Worm (Caenorhabditis elegans) whole organism, mixed stage, embryonic: ENCODE measurements around the gene wbp-2.

Source experiments
- M03D4.4 ChIP-seq: sonication (generic microtip); optimal IDR thresholded peaks from 2 replicates; lab custom pipeline; 2017; ENCODE audit warnings: mild to moderate bottlenecking, missing genetic modification characterization, missing compliant biosample characterization
- bed-3 ChIP-seq: fragments of 200-800 bp; sonication (Bioruptor generic); optimal IDR thresholded peaks from 3 replicates; lab custom pipeline; 2018; ENCODE audit warnings: mild to moderate bottlenecking, missing genetic modification characterization, moderate library complexity, missing compliant biosample characterization
- blmp-1 ChIP-seq: fragments of 150-350 bp; optimal IDR thresholded peaks from 2 replicates; lab custom pipeline; 2014; ENCODE audit warnings: missing biosample characterization, missing genetic modification characterization
- ceh-83 ChIP-seq: fragments of 200-800 bp; sonication (Bioruptor generic); optimal IDR thresholded peaks from 2 replicates; lab custom pipeline; 2018; ENCODE audit warnings: mild to moderate bottlenecking, missing genetic modification characterization, missing compliant biosample characterization
- ces-1 ChIP-seq: fragments of 150-350 bp; optimal IDR thresholded peaks from 2 replicates; lab custom pipeline; 2014; ENCODE audit warnings: missing biosample characterization, missing genetic modification reagents, missing genetic modification characterization
- cnd-1 ChIP-seq: fragments of 200-800 bp; sonication (Bioruptor generic); optimal IDR thresholded peaks from 2 replicates; lab custom pipeline; 2018; ENCODE audit warnings: mild to moderate bottlenecking, missing genetic modification characterization, missing compliant biosample characterization
- drap-1 ChIP-seq: fragments of 200-800 bp; sonication (Bioruptor generic); optimal IDR thresholded peaks from 3 replicates; lab custom pipeline; 2018; ENCODE audit warnings: mild to moderate bottlenecking, missing genetic modification characterization, missing compliant biosample characterization
- elt-1 ChIP-seq: sonication (generic microtip); optimal IDR thresholded peaks from 2 replicates; lab custom pipeline; 2017; ENCODE audit warnings: missing genetic modification characterization, mild to moderate bottlenecking, missing compliant biosample characterization, antibody characterized with exemption, moderate library complexity, borderline replicate concordance; ENCODE audit not compliant: insufficient read depth
- elt-3 ChIP-seq: fragments of 150-350 bp; optimal IDR thresholded peaks from 2 replicates; lab custom pipeline; 2014; ENCODE audit warnings: missing biosample characterization, missing genetic modification characterization
- flh-1 ChIP-seq: fragments of 200-800 bp; sonication (Bioruptor generic); optimal IDR thresholded peaks from 2 replicates; lab custom pipeline; 2018; ENCODE audit warnings: mild to moderate bottlenecking, missing genetic modification characterization, moderate library complexity, missing compliant biosample characterization
- ham-2 ChIP-seq: fragments of 200-800 bp; sonication (Bioruptor generic); optimal IDR thresholded peaks from 2 replicates; lab custom pipeline; 2018; ENCODE audit warnings: mild to moderate bottlenecking, missing genetic modification characterization, missing compliant biosample characterization
- hlh-1 ChIP-seq: fragments of 150-350 bp; optimal IDR thresholded peaks from 2 replicates; lab custom pipeline; 2014; ENCODE audit warnings: missing biosample characterization, missing genetic modification reagents, missing genetic modification characterization
- lin-13 ChIP-seq: fragments of 150-350 bp; optimal IDR thresholded peaks from 2 replicates; lab custom pipeline; 2014; ENCODE audit warnings: missing biosample characterization, missing genetic modification characterization
- lin-32 ChIP-seq: fragments of 200-800 bp; sonication (Bioruptor generic); optimal IDR thresholded peaks from 2 replicates; lab custom pipeline; 2018; ENCODE audit warnings: mild to moderate bottlenecking, missing genetic modification characterization, missing compliant biosample characterization
- lsy-2 ChIP-seq: fragments of 150-350 bp; optimal IDR thresholded peaks from 2 replicates; lab custom pipeline; 2014; ENCODE audit warnings: missing biosample characterization, missing genetic modification characterization
- mab-5 ChIP-seq: fragments of 150-350 bp; optimal IDR thresholded peaks from 2 replicates; lab custom pipeline; 2014; ENCODE audit warnings: missing biosample characterization, missing genetic modification characterization
- mep-1 ChIP-seq: fragments of 150-350 bp; optimal IDR thresholded peaks from 2 replicates; lab custom pipeline; 2017; ENCODE audit warnings: missing biosample characterization, missing genetic modification reagents, missing genetic modification characterization, inconsistent platforms
- nhr-12 ChIP-seq: fragments of 150-350 bp; optimal IDR thresholded peaks from 2 replicates; lab custom pipeline; 2014; ENCODE audit warnings: missing biosample characterization, missing genetic modification characterization
- nhr-2 ChIP-seq: fragments of 150-350 bp; optimal IDR thresholded peaks from 2 replicates; lab custom pipeline; 2014; ENCODE audit warnings: missing biosample characterization, missing genetic modification characterization
- nhr-237 ChIP-seq: fragments of 150-350 bp; optimal IDR thresholded peaks from 2 replicates; lab custom pipeline; 2014; ENCODE audit warnings: missing biosample characterization, missing genetic modification characterization
- nhr-28 ChIP-seq: fragments of 150-350 bp; optimal IDR thresholded peaks from 2 replicates; lab custom pipeline; 2014; ENCODE audit warnings: missing biosample characterization, missing genetic modification characterization
- pha-4 ChIP-seq: fragments of 150-350 bp; optimal IDR thresholded peaks from 2 replicates; lab custom pipeline; 2018; ENCODE audit warnings: missing biosample characterization, missing genetic modification reagents, missing genetic modification characterization
- sem-2 ChIP-seq: fragments of 200-800 bp; sonication (Bioruptor generic); optimal IDR thresholded peaks from 2 replicates; lab custom pipeline; 2018; ENCODE audit warnings: mild to moderate bottlenecking, missing genetic modification characterization, missing compliant biosample characterization
- sptf-1 ChIP-seq: sonication (generic microtip); optimal IDR thresholded peaks from 2 replicates; lab custom pipeline; 2017; ENCODE audit warnings: mild to moderate bottlenecking, missing genetic modification characterization, moderate library complexity, missing compliant biosample characterization
- tbx-8 ChIP-seq: fragments of 200-800 bp; sonication (Bioruptor generic); optimal IDR thresholded peaks from 2 replicates; lab custom pipeline; 2018; ENCODE audit warnings: mild to moderate bottlenecking, missing genetic modification characterization, moderate library complexity, missing compliant biosample characterization
- unc-120 ChIP-seq: sonication (generic microtip); optimal IDR thresholded peaks from 2 replicates; lab custom pipeline; 2017; ENCODE audit warnings: missing genetic modification characterization, missing compliant biosample characterization; ENCODE audit not compliant: poor library complexity, severe bottlenecking
- unc-39 ChIP-seq: fragments of 150-350 bp; optimal IDR thresholded peaks from 2 replicates; lab custom pipeline; 2014; ENCODE audit warnings: missing biosample characterization, missing genetic modification characterization
- unc-62 ChIP-seq: fragments of 150-350 bp; optimal IDR thresholded peaks from 2 replicates; lab custom pipeline; 2014; ENCODE audit warnings: missing biosample characterization, missing genetic modification reagents, missing genetic modification characterization
- zip-8 ChIP-seq: fragments of 150-350 bp; optimal IDR thresholded peaks from 2 replicates; lab custom pipeline; 2014; ENCODE audit warnings: missing biosample characterization, missing genetic modification characterization
- ztf-11 ChIP-seq: fragments of 150-350 bp; optimal IDR thresholded peaks from 2 replicates; lab custom pipeline; 2014; ENCODE audit warnings: missing biosample characterization, missing genetic modification characterization

The wbp-2 gene

DNA sequence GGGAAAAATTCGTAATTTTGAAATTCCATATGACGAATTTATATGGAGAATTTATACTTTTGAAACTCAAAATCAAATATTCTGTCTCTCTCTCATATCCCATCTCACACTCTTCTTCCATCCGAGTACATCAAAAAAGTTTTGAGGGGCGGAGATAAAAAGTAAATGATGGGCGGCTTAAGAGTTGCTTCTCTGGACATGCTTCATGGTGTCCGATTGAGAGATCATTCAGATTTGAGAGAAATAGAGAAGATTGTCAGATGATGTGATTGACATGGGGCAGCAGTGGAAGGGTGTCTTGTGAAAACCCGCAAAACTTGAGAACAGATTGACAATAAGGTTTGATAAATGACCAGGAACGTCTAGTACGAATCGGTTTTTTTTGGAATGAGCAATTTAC is 13.9 kb upstream of the wbp-2 start:
- TF ChIP-seq unc-62 (GFP tag; lab: Kevin White, UChicago): peak; percentile 91
- TF ChIP-seq ces-1 (GFP tag; lab: Kevin White, UChicago): peak; percentile 57
- TF ChIP-seq elt-3 (tag; lab: Kevin White, UChicago): no peak
- no peak for TF ChIP-seq hlh-1 (tag; lab: Kevin White, UChicago)
- no peak for TF ChIP-seq sem-2 (GFP tag; lab: Kevin White, UChicago)
- no peak for TF ChIP-seq drap-1 (GFP tag; lab: Kevin White, UChicago)
- TF ChIP-seq ham-2: no peak

DNA sequence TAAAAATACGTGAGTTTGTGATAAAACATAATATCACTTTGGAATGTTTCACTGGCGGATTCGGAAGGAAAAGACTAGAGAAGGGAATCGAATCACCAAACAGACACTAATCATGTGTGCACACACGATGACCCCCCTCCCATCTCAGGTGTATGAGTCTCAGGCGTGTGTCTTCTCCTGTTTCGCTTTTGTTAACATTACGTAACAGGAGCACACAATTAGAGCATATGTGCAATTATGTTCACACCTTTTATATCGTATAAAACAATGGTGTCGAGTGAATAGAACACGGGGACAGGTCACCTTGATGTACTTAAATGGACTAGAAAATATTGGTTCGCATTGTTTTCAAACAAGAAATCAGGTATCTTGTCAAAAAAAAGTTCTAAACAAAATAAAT is 12.8 kb upstream of the wbp-2 start:
- TF ChIP-seq nhr-2 (tag; lab: Kevin White, UChicago) (peak; percentile 93), mab-5 (no peak), nhr-12 (no peak), drap-1 (GFP tag; lab: Kevin White, UChicago) (no peak), elt-3 (tag; lab: Kevin White, UChicago) (no peak), unc-39 (tag; lab: Kevin White, UChicago) (peak; percentile 38), lin-32 (no peak), elt-1 (tag; lab: Kevin White, UChicago) (no peak), zip-8 (peak; percentile 72), cnd-1 (tag; lab: Kevin White, UChicago) (peak; percentile 30), ces-1 (GFP tag; lab: Kevin White, UChicago) (no peak), sem-2 (GFP tag; lab: Kevin White, UChicago) (no peak), ztf-11 (tag; lab: Kevin White, UChicago) (no peak), pha-4 (peak; percentile 2)

DNA sequence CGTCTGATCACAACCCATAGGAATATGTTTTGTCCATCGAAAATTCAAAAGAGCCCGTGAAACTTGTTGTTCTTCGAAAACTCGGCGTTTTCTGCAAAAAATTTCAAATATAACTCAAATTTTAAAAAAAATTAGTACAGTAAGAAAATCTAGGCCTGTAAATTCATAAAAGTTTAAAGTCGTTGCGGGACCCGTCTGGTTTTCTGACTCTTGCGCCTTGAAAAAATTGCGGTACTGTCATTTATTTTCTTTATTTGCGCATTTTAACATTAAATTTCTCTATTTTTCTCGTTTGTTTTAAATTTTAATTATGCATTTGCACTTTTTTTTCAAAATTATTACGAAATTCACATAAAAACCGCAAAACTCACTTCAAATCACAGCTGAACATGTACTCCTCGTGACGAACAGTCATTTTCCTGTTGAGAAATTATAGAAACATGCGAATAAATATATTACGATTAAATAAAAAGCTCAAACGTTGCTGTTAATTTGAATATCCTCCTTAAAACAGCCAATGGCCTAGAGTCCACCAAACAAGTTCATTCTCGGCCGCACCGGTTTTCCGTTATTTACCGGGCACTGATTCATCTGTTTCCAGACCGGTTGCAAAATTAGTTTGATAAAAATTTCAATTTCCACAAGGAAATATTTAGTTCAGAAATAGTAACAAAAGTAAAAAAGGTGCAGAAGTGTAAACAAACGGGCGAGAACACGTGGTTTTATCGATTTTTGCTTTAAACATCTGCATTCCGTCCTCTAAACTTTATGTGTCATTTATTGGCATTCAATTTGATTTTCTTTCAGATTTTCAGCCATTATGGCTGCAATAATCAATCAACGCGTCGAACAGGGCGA is 10.3 kb upstream of the wbp-2 start, which contains the start of the genes csa-1 and wdfy-2:
TSS of gene csa-1 (minus strand) at position 669 of the 858 bp plus-strand sequence.
TSS of gene wdfy-2 (plus strand) at position 808 of the 858 bp plus-strand sequence.
- TF ChIP-seq tbx-8 (GFP tag; lab: Kevin White, UChicago) (no peak), M03D4.4 (no peak), flh-1 (no peak), blmp-1 (tag; lab: Kevin White, UChicago) (no peak), lsy-2 (tag; lab: Kevin White, UChicago) (no peak), ceh-83 (GFP tag; lab: Kevin White, UChicago) (no peak), ztf-11 (tag; lab: Kevin White, UChicago) (no peak)

DNA sequence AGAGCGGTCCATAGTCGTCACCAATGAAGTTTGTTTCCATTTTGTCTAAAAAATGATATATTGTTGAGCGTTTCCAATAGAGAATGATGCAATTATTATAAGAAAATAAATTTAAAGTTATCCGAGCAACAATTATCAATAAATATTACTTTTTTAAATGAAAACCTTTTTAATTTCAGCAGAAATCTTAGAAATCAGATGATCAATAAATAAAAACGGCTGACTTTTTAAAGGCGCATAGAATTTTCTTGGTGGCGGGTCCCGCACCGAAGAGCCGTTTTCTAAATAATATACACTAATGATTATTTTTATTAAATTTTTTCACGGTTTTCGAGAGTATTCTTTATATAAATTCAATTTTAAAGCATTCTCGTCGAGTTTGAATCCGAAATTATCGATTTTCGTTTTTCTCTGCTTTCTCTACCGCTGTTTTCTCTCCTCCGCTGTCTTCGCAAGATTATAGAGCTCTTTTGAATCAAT is 6.7 kb upstream of the wbp-2 start, which contains the start of gene rab-39:
TSS of gene rab-39 (minus strand) at position 51 of the 480 bp plus-strand sequence.
- peak; percentile 12 for TF ChIP-seq lsy-2 (tag; lab: Kevin White, UChicago)
- peak; percentile 74 for TF ChIP-seq ces-1 (GFP tag; lab: Kevin White, UChicago)
- TF ChIP-seq mep-1 (tag; lab: Kevin White, UChicago): peak; percentile 36
- no peak for TF ChIP-seq cnd-1 (tag; lab: Kevin White, UChicago)

DNA sequence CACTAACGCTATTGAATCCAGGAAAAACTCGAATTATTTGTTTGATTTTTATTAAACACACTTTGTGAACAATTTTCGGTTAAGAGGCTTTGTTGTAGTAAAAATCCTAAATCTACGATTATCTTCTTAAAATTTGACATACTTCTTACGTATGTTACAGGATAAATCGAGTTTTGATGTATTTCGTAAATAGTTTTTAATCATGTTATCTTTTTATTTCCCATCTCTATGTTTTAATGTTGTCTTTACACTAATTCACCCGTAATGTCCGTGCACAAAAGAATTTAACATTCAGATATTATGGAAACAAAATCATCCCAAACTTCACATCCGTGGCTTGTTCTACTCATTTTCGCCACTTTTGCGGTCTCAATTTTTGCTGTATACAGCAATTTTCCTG is 5.9 kb upstream of the wbp-2 start, which contains the start of gene egli-1:
TSS of gene egli-1 (plus strand) at position 301 of the 400 bp plus-strand sequence.
- TF ChIP-seq unc-120 (tag; lab: Kevin White, UChicago): no peak
- TF ChIP-seq elt-3 (tag; lab: Kevin White, UChicago): no peak
- TF ChIP-seq lin-13 (tag; lab: Kevin White, UChicago): no peak
- TF ChIP-seq ham-2: no peak
- no peak for TF ChIP-seq ztf-11 (tag; lab: Kevin White, UChicago)
- no peak for TF ChIP-seq nhr-2 (tag; lab: Kevin White, UChicago)
- no peak for TF ChIP-seq zip-8
- TF ChIP-seq bed-3 (GFP tag; lab: Kevin White, UChicago): no peak
- TF ChIP-seq unc-62 (GFP tag; lab: Kevin White, UChicago): no peak
- no peak for TF ChIP-seq lsy-2 (tag; lab: Kevin White, UChicago)
- no peak for TF ChIP-seq nhr-28
- no peak for TF ChIP-seq lin-32
- no peak for TF ChIP-seq nhr-12
- TF ChIP-seq ces-1 (GFP tag; lab: Kevin White, UChicago): no peak
- no peak for TF ChIP-seq M03D4.4
- no peak for TF ChIP-seq elt-1 (tag; lab: Kevin White, UChicago)
- TF ChIP-seq sptf-1 (tag; lab: Kevin White, UChicago): no peak
- TF ChIP-seq nhr-237: no peak
- TF ChIP-seq tbx-8 (GFP tag; lab: Kevin White, UChicago): no peak
